Worm (Caenorhabditis elegans): ENCODE measurements around the gene srh-282.

srh-282 gene

ce11 chrIV:247494-247893 is 25.7 kb downstream of the srh-282 start:
- TF ChIP-seq cog-1 (tag; optimal IDR thresholded peaks at IDR 0.05) (no peak), ref-1 (GFP tag; conservative IDR thresholded peaks at IDR 0.05) (no peak), T22C8.4 (GFP tag; IDR thresholded peaks at IDR 0.05) (no peak), flt-1 (GFP tag; IDR thresholded peaks at IDR 0.05) (no peak), med-1 (GFP tag; optimal IDR thresholded peaks at IDR 0.05; ENCODE audit: insufficient read depth) (no peak), ztf-23 (GFP tag; IDR thresholded peaks at IDR 0.05) (no peak), klf-2 (GFP tag; conservative IDR thresholded peaks at IDR 0.05) (no peak), ztf-29 (GFP tag; IDR thresholded peaks at IDR 0.05) (no peak)

- no peak for TF ChIP-seq T22C8.4 (GFP tag; IDR thresholded peaks at IDR 0.05)
- TF ChIP-seq cog-1 (tag; optimal IDR thresholded peaks at IDR 0.05): no peak
- no peak for TF ChIP-seq flt-1 (GFP tag; IDR thresholded peaks at IDR 0.05)
- TF ChIP-seq med-1 (GFP tag; optimal IDR thresholded peaks at IDR 0.05; ENCODE audit: insufficient read depth): no peak
- TF ChIP-seq ref-1 (GFP tag; conservative IDR thresholded peaks at IDR 0.05): no peak
- no peak for TF ChIP-seq tab-1 (GFP tag; IDR thresholded peaks at IDR 0.05)
- TF ChIP-seq klf-2 (GFP tag; conservative IDR thresholded peaks at IDR 0.05): no peak
- TF ChIP-seq ztf-29 (GFP tag; IDR thresholded peaks at IDR 0.05): no peak
- TF ChIP-seq ztf-23 (GFP tag; IDR thresholded peaks at IDR 0.05): no peak
Measured at ce11 chrIV:244843-245242, 28.4 kb downstream of the srh-282 start, which contains the start of gene aass-1. TSS of gene aass-1 (plus strand) at chrIV:245143.

ce11 chrIV:244278-244677 is 28.9 kb downstream of the srh-282 start:
- no peak for TF ChIP-seq klf-2 (GFP tag; conservative IDR thresholded peaks at IDR 0.05)
- no peak for TF ChIP-seq ref-1 (GFP tag; conservative IDR thresholded peaks at IDR 0.05)
- TF ChIP-seq tab-1 (GFP tag; IDR thresholded peaks at IDR 0.05): no peak
- no peak for TF ChIP-seq cog-1 (tag; optimal IDR thresholded peaks at IDR 0.05)
- TF ChIP-seq med-1 (GFP tag; optimal IDR thresholded peaks at IDR 0.05; ENCODE audit: insufficient read depth): no peak
- no peak for TF ChIP-seq ztf-23 (GFP tag; IDR thresholded peaks at IDR 0.05)
- TF ChIP-seq flt-1 (GFP tag; IDR thresholded peaks at IDR 0.05): no peak
- TF ChIP-seq ztf-29 (GFP tag; IDR thresholded peaks at IDR 0.05): no peak
- no peak for TF ChIP-seq T22C8.4 (GFP tag; IDR thresholded peaks at IDR 0.05)

ce11 chrIV:240257-240754 is 32.9 kb downstream of the srh-282 start, which contains the start of the genes fnta-1 and cogc-8:
TSS of gene fnta-1 (minus strand) at chrIV:240307.
TSS of gene cogc-8 (plus strand) at chrIV:240451.
- TF ChIP-seq T22C8.4 (GFP tag; IDR thresholded peaks at IDR 0.05) (no peak), cog-1 (tag; optimal IDR thresholded peaks at IDR 0.05) (no peak), klf-2 (GFP tag; conservative IDR thresholded peaks at IDR 0.05) (no peak), ztf-29 (GFP tag; IDR thresholded peaks at IDR 0.05) (no peak), ref-1 (GFP tag; conservative IDR thresholded peaks at IDR 0.05) (no peak), ztf-23 (GFP tag; IDR thresholded peaks at IDR 0.05) (no peak), med-1 (GFP tag; optimal IDR thresholded peaks at IDR 0.05; ENCODE audit: insufficient read depth) (no peak), flt-1 (GFP tag; IDR thresholded peaks at IDR 0.05) (no peak), tab-1 (GFP tag; IDR thresholded peaks at IDR 0.05) (no peak)

ce11 chrIV:237350-237749 is 35.8 kb downstream of the srh-282 start, which contains the start of gene ints-13:
TSS of gene ints-13 (minus strand) at chrIV:237450.
- no peak for TF ChIP-seq cog-1 (tag; optimal IDR thresholded peaks at IDR 0.05)
- TF ChIP-seq ztf-29 (GFP tag; IDR thresholded peaks at IDR 0.05): no peak
- TF ChIP-seq T22C8.4 (GFP tag; IDR thresholded peaks at IDR 0.05): no peak

- TF ChIP-seq ztf-23 (GFP tag; IDR thresholded peaks at IDR 0.05) (no peak), T22C8.4 (GFP tag; IDR thresholded peaks at IDR 0.05) (no peak), klf-2 (GFP tag; conservative IDR thresholded peaks at IDR 0.05) (no peak)
Measured at ce11 chrIV:236138-236537, 37.1 kb downstream of the srh-282 start.

- no peak for TF ChIP-seq cog-1 (tag; optimal IDR thresholded peaks at IDR 0.05)
- TF ChIP-seq ztf-23 (GFP tag; IDR thresholded peaks at IDR 0.05): no peak
- no peak for TF ChIP-seq ztf-29 (GFP tag; IDR thresholded peaks at IDR 0.05)
- no peak for TF ChIP-seq flt-1 (GFP tag; IDR thresholded peaks at IDR 0.05)
- TF ChIP-seq T22C8.4 (GFP tag; IDR thresholded peaks at IDR 0.05): no peak
- no peak for TF ChIP-seq tab-1 (GFP tag; IDR thresholded peaks at IDR 0.05)
- TF ChIP-seq ref-1 (GFP tag; conservative IDR thresholded peaks at IDR 0.05): no peak
- no peak for TF ChIP-seq klf-2 (GFP tag; conservative IDR thresholded peaks at IDR 0.05)
- no peak for TF ChIP-seq med-1 (GFP tag; optimal IDR thresholded peaks at IDR 0.05; ENCODE audit: insufficient read depth)
Measured at ce11 chrIV:231673-232072, 41.5 kb downstream of the srh-282 start, which contains the start of gene gtf-2H1. TSS of gene gtf-2H1 (minus strand) at chrIV:231773.
